Comparison of ENCODE assay signal across 2 fruit fly cellular contexts in genomic region chr3R:30781661-30782120, dm6.
A peak's percentile ranks its signal among the peaks of the same experiment; 100 is the strongest.
TF ChIP-seq lines count a peak whose summit lies in the region.

No protein-coding gene starts in this region.

TF ChIP-seq in whole organism, embryonic, 481 proteins besides CTCF, POLR2A, EP300 and RAD21 (continued from another document and continues in another):
- TF ChIP-seq nmo (GFP tag; optimal IDR thresholded peaks at IDR 0.05; lab: Kevin White, UChicago) (peak; percentile 93), Vsx1 (GFP tag; optimal IDR thresholded peaks at IDR 0.05; lab: Kevin White, UChicago) (peak; percentile 70), bbx (GFP tag; IDR thresholded peaks at IDR 0.05; lab: Robert Waterston, UW; ENCODE audit: partially characterized antibody) (no peak), Stat92E (GFP tag; optimal IDR thresholded peaks at IDR 0.05; lab: Kevin White, UChicago) (peak in 1 of 3 experiments; percentile 77), MTF-1 (GFP tag; optimal IDR thresholded peaks at IDR 0.05; lab: Kevin White, UChicago; ENCODE audit: borderline replicate concordance) (peak; percentile 80), mam (GFP tag; optimal IDR thresholded peaks at IDR 0.05; lab: Kevin White, UChicago) (peak; percentile 94), esg (GFP tag; conservative IDR thresholded peaks at IDR 0.05; lab: Robert Waterston, UW) (peak; percentile 76), Side (GFP tag; optimal IDR thresholded peaks at IDR 0.05; lab: Kevin White, UChicago) (peak; percentile 95), CG1602 (GFP tag; optimal IDR thresholded peaks at IDR 0.05; lab: Kevin White, UChicago) (peak; percentile 95), schlank (tag; optimal IDR thresholded peaks at IDR 0.05; lab: Kevin White, UChicago) (peak; percentile 79), trem (tag; optimal IDR thresholded peaks at IDR 0.05; lab: Kevin White, UChicago) (peak; percentile 90), CG9437 (GFP tag; optimal IDR thresholded peaks at IDR 0.05; lab: Kevin White, UChicago) (peak; percentile 82), oc (tag; optimal IDR thresholded peaks at IDR 0.05; lab: Kevin White, UChicago) (peak; percentile 86), CG31388 (GFP tag; optimal IDR thresholded peaks at IDR 0.05; lab: Kevin White, UChicago) (peak; percentile 89), CG7786 (GFP tag; optimal IDR thresholded peaks at IDR 0.05; lab: Kevin White, UChicago) (peak; percentile 97), CG6254 (GFP tag; optimal IDR thresholded peaks at IDR 0.05; lab: Kevin White, UChicago) (peak; percentile 77), tap (tag; optimal IDR thresholded peaks at IDR 0.05; lab: Kevin White, UChicago) (peak; percentile 93), amos (GFP tag; IDR thresholded peaks at IDR 0.05; lab: Robert Waterston, UW; ENCODE audit: partially characterized antibody) (no peak), CG12391 (tag; optimal IDR thresholded peaks at IDR 0.05; lab: Kevin White, UChicago) (peak; percentile 92), unc-4 (GFP tag; IDR thresholded peaks at IDR 0.05; lab: Robert Waterston, UW; ENCODE audit: partially characterized antibody) (no peak), knrl (GFP tag; IDR thresholded peaks at IDR 0.05; lab: Robert Waterston, UW; ENCODE audit: partially characterized antibody) (no peak; the same call in 2 of the 3 replicates), lbe (GFP tag; optimal IDR thresholded peaks at IDR 0.05; lab: Kevin White, UChicago) (peak; percentile 70), ssp (GFP tag; IDR thresholded peaks at IDR 0.05; lab: Robert Waterston, UW) (peak; percentile 88), CG7556 (GFP tag; optimal IDR thresholded peaks at IDR 0.05; lab: Kevin White, UChicago) (peak; percentile 93), Dp (GFP tag; optimal IDR thresholded peaks at IDR 0.05; lab: Kevin White, UChicago) (no peak), Max (GFP tag; optimal IDR thresholded peaks at IDR 0.05; lab: Kevin White, UChicago) (peak; percentile 90), kah (GFP tag; optimal IDR thresholded peaks at IDR 0.05; lab: Kevin White, UChicago) (peak; percentile 75), CG6813 (GFP tag; optimal IDR thresholded peaks at IDR 0.05; lab: Kevin White, UChicago) (peak; percentile 90), Med (GFP tag; lab: Kevin White, UChicago) (peak; percentile 99), NFAT (GFP tag; IDR thresholded peaks at IDR 0.05; lab: Robert Waterston, UW) (peak; percentile 90), CG11695 (GFP tag; IDR thresholded peaks at IDR 0.05; lab: Robert Waterston, UW) (peak; percentile 94), CG7357 (GFP tag; IDR thresholded peaks at IDR 0.05; lab: Robert Waterston, UW) (peak; percentile 89), CG31365 (tag; optimal IDR thresholded peaks at IDR 0.05; lab: Kevin White, UChicago) (peak; percentile 68), CG12155 (GFP tag; optimal IDR thresholded peaks at IDR 0.05; lab: Kevin White, UChicago) (peak; percentile 92), en (GFP tag; optimal IDR thresholded peaks at IDR 0.05; lab: Kevin White, UChicago) (peak; percentile 83), Dip2 (GFP tag; IDR thresholded peaks at IDR 0.05; lab: Robert Waterston, UW) (peak; percentile 47; the same call in 1 of the 2 replicates), zfh2 (GFP tag; optimal IDR thresholded peaks at IDR 0.05; lab: Kevin White, UChicago) (peak; percentile 87), CG12942 (GFP tag; optimal IDR thresholded peaks at IDR 0.05; lab: Kevin White, UChicago) (peak; percentile 86), ap (GFP tag; IDR thresholded peaks at IDR 0.05; lab: Robert Waterston, UW) (peak; percentile 55), fu2 (GFP tag; optimal IDR thresholded peaks at IDR 0.05; lab: Kevin White, UChicago) (peak; percentile 92), chinmo (GFP tag; IDR thresholded peaks at IDR 0.05; lab: Robert Waterston, UW; ENCODE audit: partially characterized antibody) (peak; percentile 83; the same call in 1 of the 4 replicates), CG32772 (GFP tag; IDR thresholded peaks at IDR 0.05; lab: Robert Waterston, UW) (peak; percentile 96), Optix (GFP tag; IDR thresholded peaks at IDR 0.05; lab: Robert Waterston, UW) (peak; percentile 70; the same call in 2 of the 3 replicates), CG1529 (GFP tag; optimal IDR thresholded peaks at IDR 0.05; lab: Kevin White, UChicago) (peak; percentile 88), CG7839 (tag; optimal IDR thresholded peaks at IDR 0.05; lab: Kevin White, UChicago) (peak; percentile 96), Kr (GFP tag; optimal IDR thresholded peaks at IDR 0.05; lab: Kevin White, UChicago) (peak; percentile 28), lab (GFP tag; optimal IDR thresholded peaks at IDR 0.05; lab: Kevin White, UChicago) (peak; percentile 95), Pdp1 (GFP tag; optimal IDR thresholded peaks at IDR 0.05; lab: Kevin White, UChicago) (peak; percentile 86 to 93), CG1792 (GFP tag; optimal IDR thresholded peaks at IDR 0.05; lab: Kevin White, UChicago) (peak; percentile 91), CG15696 (tag; optimal IDR thresholded peaks at IDR 0.05; lab: Kevin White, UChicago) (peak; percentile 98), ase (GFP tag; IDR thresholded peaks at IDR 0.05; lab: Robert Waterston, UW) (peak; percentile 89), CG15011 (GFP tag; optimal IDR thresholded peaks at IDR 0.05; lab: Kevin White, UChicago) (peak; percentile 84), az2 (GFP tag; optimal IDR thresholded peaks at IDR 0.05; lab: Kevin White, UChicago) (peak; percentile 96), Lpt (GFP tag; optimal IDR thresholded peaks at IDR 0.05; lab: Kevin White, UChicago) (no peak), CG2889 (GFP tag; IDR thresholded peaks at IDR 0.05; lab: Robert Waterston, UW) (peak; percentile 90), vnd (GFP tag; IDR thresholded peaks at IDR 0.05; lab: Robert Waterston, UW; ENCODE audit: partially characterized antibody) (no peak), CG3847 (GFP tag; IDR thresholded peaks at IDR 0.05; lab: Robert Waterston, UW) (peak; percentile 93), lola (GFP tag; optimal IDR thresholded peaks at IDR 0.05; lab: Kevin White, UChicago) (peak in 1 of 3 experiments; percentile 94), C15 (GFP tag; IDR thresholded peaks at IDR 0.05; lab: Robert Waterston, UW) (peak; percentile 86; the same call in 2 of the 3 replicates), CG16779 (GFP tag; IDR thresholded peaks at IDR 0.05; lab: Robert Waterston, UW) (peak; percentile 90), CG4328 (GFP tag; optimal IDR thresholded peaks at IDR 0.05; lab: Kevin White, UChicago) (peak; percentile 86), CG7372 (GFP tag; IDR thresholded peaks at IDR 0.05; lab: Robert Waterston, UW) (peak; percentile 93), CG3726 (GFP tag; IDR thresholded peaks at IDR 0.05; lab: Robert Waterston, UW) (peak; percentile 89), row (GFP tag; IDR thresholded peaks at IDR 0.05; lab: Robert Waterston, UW) (peak; percentile 98)

TF ChIP-seq in whole organism, prepupa, 60 proteins besides CTCF, POLR2A, EP300 and RAD21 (continued from another document):
- TF ChIP-seq Met (GFP tag; optimal IDR thresholded peaks at IDR 0.05; lab: Kevin White, UChicago) = peak; percentile 72
- peak; percentile 87 for TF ChIP-seq CG31627 (GFP tag; optimal IDR thresholded peaks at IDR 0.05; lab: Kevin White, UChicago)
- TF ChIP-seq fd85E (GFP tag; optimal IDR thresholded peaks at IDR 0.05; lab: Kevin White, UChicago) = peak; percentile 75
- TF ChIP-seq OdsH (GFP tag; optimal IDR thresholded peaks at IDR 0.05; lab: Kevin White, UChicago) = peak; percentile 95
- peak; percentile 42 for TF ChIP-seq Blimp-1 (GFP tag; optimal IDR thresholded peaks at IDR 0.05; lab: Kevin White, UChicago)
- TF ChIP-seq Hr38 (GFP tag; optimal IDR thresholded peaks at IDR 0.05; lab: Kevin White, UChicago) = peak; percentile 69
- TF ChIP-seq eg (GFP tag; IDR thresholded peaks at IDR 0.05; lab: Robert Waterston, UW) = peak; percentile 97
- TF ChIP-seq CG11762 (GFP tag; optimal IDR thresholded peaks at IDR 0.05; lab: Kevin White, UChicago; ENCODE audit: insufficient read depth) = peak; percentile 86
- TF ChIP-seq fkh (GFP tag; optimal IDR thresholded peaks at IDR 0.05; lab: Kevin White, UChicago) = peak; percentile 96
